Fruit fly (Drosophila melanogaster) Kc167 (cell line): ENCODE measurements around the gene Vdup1.

Experiments used
- Myc ChIP-seq: fragments of >200 bp; optimal IDR thresholded peaks from 2 replicates; lab custom pipeline; 2017; ENCODE audit warnings: missing external identifiers
- Sin3A ChIP-seq: fragments of >200 bp; optimal IDR thresholded peaks from 2 replicates; lab custom pipeline; 2018; ENCODE audit warnings: missing external identifiers
- h ChIP-seq: fragments of >200 bp; optimal IDR thresholded peaks from 3 replicates; lab custom pipeline; 2018; ENCODE audit warnings: missing external identifiers
- insv ChIP-seq: fragments of >200 bp; optimal IDR thresholded peaks from 3 replicates; lab custom pipeline; 2018; ENCODE audit warnings: missing external identifiers
- psq ChIP-seq: fragments of >200 bp; optimal IDR thresholded peaks from 2 replicates; lab custom pipeline; 2017; ENCODE audit warnings: missing external identifiers
- ttk ChIP-seq: sonication (Bioruptor generic); optimal IDR thresholded peaks from 2 replicates; lab custom pipeline; 2017; ENCODE audit warnings: missing external identifiers

DNA sequence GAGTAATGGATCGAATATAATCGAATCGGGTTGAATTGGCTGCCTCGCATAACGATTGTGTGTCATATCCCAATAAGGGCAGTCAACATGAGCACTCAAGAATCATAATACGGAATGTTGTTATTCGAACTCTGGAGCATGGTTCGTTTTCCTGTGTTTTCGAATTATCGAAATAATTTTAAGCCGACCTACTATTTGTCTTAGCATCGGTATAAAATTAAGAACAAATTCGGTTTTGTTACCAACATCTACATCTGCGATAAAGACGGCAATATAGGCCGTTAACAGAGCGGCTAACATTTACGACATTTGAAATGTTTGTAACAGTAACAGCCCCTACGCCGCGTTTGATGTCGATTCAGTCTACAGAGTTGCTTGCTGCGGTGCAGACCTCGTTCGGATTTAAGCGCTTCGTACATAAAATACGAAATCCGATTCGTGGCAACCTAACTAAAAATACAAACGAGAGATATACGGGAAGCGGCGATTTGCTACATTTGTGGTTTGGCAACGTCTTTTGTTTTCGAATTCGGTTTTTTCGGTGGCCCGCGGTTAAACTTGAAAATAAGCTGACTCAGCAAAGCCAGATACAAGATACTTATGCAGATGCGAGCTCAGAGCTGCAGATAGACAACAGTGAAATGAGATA, 18.2 kb downstream of the Vdup1 start:
- TF ChIP-seq psq (lab: Kevin White, UChicago) = no peak
- no peak for TF ChIP-seq h
- no peak for TF ChIP-seq Myc (lab: Kevin White, UChicago)
- no peak for TF ChIP-seq ttk
- TF ChIP-seq Sin3A (lab: Kevin White, UChicago) = no peak
- no peak for TF ChIP-seq insv (lab: Kevin White, UChicago)
